Fruit fly (Drosophila melanogaster) whole organism, embryonic: Measurements from ENCODE around the gene CG46308.
A peak's percentile ranks its signal among the peaks of the same experiment; 100 is the strongest.

Experiments
- Awh ChIP-seq: fragments of 200-800 bp; sonication (Bioruptor generic); IDR thresholded peaks from 2 replicates; pipeline ENCODE4, ENCODE4 v1.3.6; 2022; ENCODE audit warnings: missing biosample characterization, missing genetic modification characterization
- CG10267 ChIP-seq: fragments of 200-800 bp; sonication (Bioruptor generic); optimal IDR thresholded peaks from 2 replicates; lab custom pipeline; 2018; ENCODE audit warnings: missing biosample characterization, mild to moderate bottlenecking, missing genetic modification characterization, moderate library complexity
- CG11504 ChIP-seq: fragments of 200-800 bp; sonication (Bioruptor generic); optimal IDR thresholded peaks from 3 replicates; lab custom pipeline; 2019; ENCODE audit warnings: missing biosample characterization, mild to moderate bottlenecking, missing genetic modification characterization, moderate library complexity
- CG12071 ChIP-seq: fragments of 200-800 bp; sonication (Bioruptor generic); optimal IDR thresholded peaks from 3 replicates; lab custom pipeline; 2018; ENCODE audit warnings: missing biosample characterization, mild to moderate bottlenecking, missing genetic modification characterization
- CG12219 ChIP-seq: fragments of 200-800 bp; sonication (Bioruptor generic); optimal IDR thresholded peaks from 3 replicates; lab custom pipeline; 2018; ENCODE audit warnings: missing biosample characterization, mild to moderate bottlenecking, missing genetic modification characterization
- CG12769 ChIP-seq: fragments of 200-800 bp; sonication (Bioruptor generic); optimal IDR thresholded peaks from 2 replicates; lab custom pipeline; 2019; ENCODE audit warnings: missing biosample characterization, mild to moderate bottlenecking, missing genetic modification characterization, moderate library complexity
- CG13123 ChIP-seq: fragments of 200-800 bp; sonication (Bioruptor generic); optimal IDR thresholded peaks from 2 replicates; lab custom pipeline; 2016; ENCODE audit warnings: missing biosample characterization, missing genetic modification characterization
- CG13894 ChIP-seq: fragments of 200-800 bp; sonication (Bioruptor generic); optimal IDR thresholded peaks from 3 replicates; lab custom pipeline; 2018; ENCODE audit warnings: missing biosample characterization, mild to moderate bottlenecking, missing genetic modification characterization, moderate library complexity
- CG14050 ChIP-seq: fragments of 200-800 bp; sonication (Bioruptor generic); IDR thresholded peaks from 3 replicates; pipeline ENCODE4 v1.3.6; 2022; ENCODE audit warnings: missing biosample characterization, missing genetic modification characterization
- CG15073 ChIP-seq: fragments of 200-800 bp; sonication (Bioruptor generic); optimal IDR thresholded peaks from 2 replicates; lab custom pipeline; 2016; ENCODE audit warnings: missing biosample characterization, missing genetic modification characterization
- CG15514 ChIP-seq: fragments of 200-800 bp; sonication (Bioruptor generic); optimal IDR thresholded peaks from 3 replicates; lab custom pipeline; 2017; ENCODE audit warnings: missing biosample characterization, missing genetic modification characterization, mild to moderate bottlenecking, moderate library complexity, missing genetic modification reagents
- CG17328 ChIP-seq: fragments of 200-800 bp; sonication (Bioruptor generic); IDR thresholded peaks from 2 replicates; pipeline ENCODE4 v1.3.6; 2022; ENCODE audit warnings: missing biosample characterization, missing genetic modification characterization
- CG17359 ChIP-seq: fragments of 200-800 bp; sonication (Bioruptor generic); optimal IDR thresholded peaks from 3 replicates; lab custom pipeline; 2018; ENCODE audit warnings: missing biosample characterization, mild to moderate bottlenecking, missing genetic modification characterization, moderate library complexity
- CG18262 ChIP-seq: fragments of 200-800 bp; optimal IDR thresholded peaks from 3 replicates; lab custom pipeline; 2019; ENCODE audit warnings: missing biosample characterization, mild to moderate bottlenecking, missing genetic modification characterization, moderate library complexity
- CG32532 ChIP-seq: fragments of 200-800 bp; sonication (Bioruptor generic); IDR thresholded peaks from 2 replicates; pipeline ENCODE4 v1.3.6; 2022; ENCODE audit warnings: missing biosample characterization, missing genetic modification characterization
- CG3281 ChIP-seq: fragments of 200-800 bp; sonication (Bioruptor generic); optimal IDR thresholded peaks from 3 replicates; lab custom pipeline; 2017; ENCODE audit warnings: missing biosample characterization, mild to moderate bottlenecking, missing genetic modification characterization
- CG6765 ChIP-seq: fragments of 200-800 bp; sonication (Bioruptor generic); optimal IDR thresholded peaks from 3 replicates; lab custom pipeline; 2017; ENCODE audit warnings: missing biosample characterization, mild to moderate bottlenecking, missing genetic modification characterization
- CG7745 ChIP-seq: fragments of 200-800 bp; sonication (Bioruptor generic); optimal IDR thresholded peaks from 2 replicates; lab custom pipeline; 2018; ENCODE audit warnings: missing biosample characterization, mild to moderate bottlenecking, missing genetic modification characterization, moderate library complexity
- CG8765 ChIP-seq: fragments of 200-800 bp; sonication (Bioruptor generic); IDR thresholded peaks from 2 replicates; pipeline ENCODE4 v1.3.6; 2022; ENCODE audit warnings: missing biosample characterization, missing genetic modification characterization
- CG9876 ChIP-seq: fragments of 200-800 bp; sonication (Bioruptor generic); optimal IDR thresholded peaks from 2 replicates; lab custom pipeline; 2016; ENCODE audit warnings: missing biosample characterization, missing genetic modification characterization
- CG9932 ChIP-seq: fragments of 200-800 bp; sonication (Bioruptor generic); IDR thresholded peaks from 2 replicates; pipeline ENCODE4 v1.3.6; 2022; ENCODE audit warnings: missing biosample characterization, missing genetic modification characterization
- CTCF ChIP-seq: fragments of 200-800 bp; sonication (Bioruptor generic); optimal IDR thresholded peaks from 2 replicates; lab custom pipeline; 2017; ENCODE audit warnings: missing biosample characterization, mild to moderate bottlenecking, missing genetic modification characterization, moderate library complexity
- Dad ChIP-seq: fragments of 200-800 bp; sonication (Bioruptor generic); optimal IDR thresholded peaks from 3 replicates; lab custom pipeline; 2016; ENCODE audit warnings: missing biosample characterization, missing genetic modification characterization
- Doc2 ChIP-seq: fragments of 200-800 bp; sonication (Bioruptor generic); IDR thresholded peaks from 2 replicates; pipeline ENCODE4 v1.3.6; 2022; ENCODE audit warnings: missing biosample characterization, missing genetic modification characterization
- Ets65A ChIP-seq: fragments of 200-800 bp; sonication (Bioruptor generic); peaks from one replicate; lab custom pipeline; 2016; ENCODE audit warnings: missing biosample characterization, missing genetic modification characterization
- HLH4C ChIP-seq: fragments of 200-800 bp; sonication (Bioruptor generic); IDR thresholded peaks from 3 replicates; pipeline ENCODE4 v1.3.6; 2022; ENCODE audit warnings: missing biosample characterization, missing genetic modification characterization; ENCODE audit not compliant: partially characterized antibody
- Jarid2 ChIP-seq: fragments of 200-800 bp; sonication (Bioruptor generic); optimal IDR thresholded peaks from 3 replicates; lab custom pipeline; 2017; ENCODE audit warnings: mild to moderate bottlenecking, missing biosample characterization, missing genetic modification reagents, missing genetic modification characterization
- Lim3 ChIP-seq: fragments of 200-800 bp; sonication (Bioruptor generic); IDR thresholded peaks from 2 replicates; pipeline ENCODE4 v1.3.6; 2022; ENCODE audit warnings: missing biosample characterization, missing genetic modification characterization
- Lpt ChIP-seq: fragments of >200 bp; optimal IDR thresholded peaks from 2 replicates; lab custom pipeline; 2018; ENCODE audit warnings: missing biosample characterization, missing genetic modification characterization
- Pdp1 ChIP-seq, 2 experiments: fragments of 200-800 bp; sonication (Bioruptor generic); optimal IDR thresholded peaks; 3 replicates each; lab custom pipeline; 2016; ENCODE audit warnings: missing biosample characterization in 2 of 2, missing genetic modification characterization in 2 of 2, mild to moderate bottlenecking in 1 of 2, moderate library complexity in 1 of 2
- Ptx1 ChIP-seq: fragments of 200-800 bp; sonication (Bioruptor generic); IDR thresholded peaks from 2 replicates; pipeline ENCODE4 v1.3.6; 2022; ENCODE audit warnings: missing biosample characterization, missing genetic modification characterization
- ap ChIP-seq: fragments of 200-800 bp; sonication (Bioruptor generic); IDR thresholded peaks from 2 replicates; pipeline ENCODE4 v1.3.6; 2022; ENCODE audit warnings: missing biosample characterization, missing genetic modification characterization
- cas ChIP-seq: fragments of 200-800 bp; sonication (Bioruptor generic); IDR thresholded peaks from 2 replicates; pipeline ENCODE4 v1.3.6; 2022; ENCODE audit warnings: missing biosample characterization, missing genetic modification characterization
- disco-r ChIP-seq: fragments of 200-800 bp; sonication (Bioruptor generic); optimal IDR thresholded peaks from 2 replicates; lab custom pipeline; 2016; ENCODE audit warnings: missing biosample characterization, missing genetic modification characterization
- fd96Cb ChIP-seq: fragments of 200-800 bp; sonication (Bioruptor generic); optimal IDR thresholded peaks from 2 replicates; lab custom pipeline; 2018; ENCODE audit warnings: missing biosample characterization, mild to moderate bottlenecking, missing genetic modification characterization, moderate library complexity
- ftz-f1 ChIP-seq: fragments of 200-800 bp; sonication (Bioruptor generic); optimal IDR thresholded peaks from 2 replicates; lab custom pipeline; 2016; ENCODE audit warnings: missing biosample characterization, missing genetic modification characterization
- inv ChIP-seq: fragments of 200-800 bp; sonication (Bioruptor generic); IDR thresholded peaks from 2 replicates; pipeline ENCODE4 v1.3.6; 2022; ENCODE audit warnings: missing biosample characterization, missing genetic modification characterization; ENCODE audit not compliant: partially characterized antibody
- jumu ChIP-seq: fragments of 200-800 bp; sonication (Bioruptor generic); optimal IDR thresholded peaks from 3 replicates; lab custom pipeline; 2016; ENCODE audit warnings: missing biosample characterization, missing genetic modification characterization
- lola ChIP-seq, 3 experiments: fragments of >200 bp in 2 of 3; fragments of 200-800 bp in 1 of 3; sonication (Bioruptor generic) in 1 of 3; optimal IDR thresholded peaks; 2 replicates each; lab custom pipeline; 2017 to 2019; ENCODE audit warnings: missing biosample characterization in 3 of 3, missing genetic modification characterization in 3 of 3, mild to moderate bottlenecking in 1 of 3, moderate library complexity in 1 of 3
- mirr ChIP-seq: fragments of 200-800 bp; sonication (Bioruptor generic); optimal IDR thresholded peaks from 3 replicates; lab custom pipeline; 2018; ENCODE audit warnings: missing biosample characterization, mild to moderate bottlenecking, missing genetic modification characterization
- ranshi ChIP-seq: fragments of 200-800 bp; sonication (Bioruptor generic); IDR thresholded peaks from 2 replicates; pipeline ENCODE4 v1.3.6; 2022; ENCODE audit warnings: missing biosample characterization, missing genetic modification characterization
- run ChIP-seq: fragments of 200-800 bp; sonication (Bioruptor generic); optimal IDR thresholded peaks from 3 replicates; lab custom pipeline; 2018; ENCODE audit warnings: missing biosample characterization, mild to moderate bottlenecking, missing genetic modification characterization
- sc ChIP-seq, 3 experiments: fragments of >200 bp in 2 of 3; fragments of 200-800 bp in 1 of 3; sonication (Bioruptor generic) in 1 of 3; optimal IDR thresholded peaks; 2 replicates in 2 of 3; 3 replicates in 1 of 3; lab custom pipeline; 2017; ENCODE audit warnings: mild to moderate bottlenecking in 1 of 3, missing biosample characterization in 1 of 3, missing genetic modification characterization in 1 of 3, missing genetic modification reagents in 1 of 3
- ssp ChIP-seq: fragments of 200-800 bp; sonication (Bioruptor generic); IDR thresholded peaks from 2 replicates; pipeline ENCODE4 v1.3.6; 2022; ENCODE audit warnings: missing biosample characterization, missing genetic modification characterization
- stc ChIP-seq: fragments of 200-800 bp; sonication (Bioruptor generic); IDR thresholded peaks from 2 replicates; pipeline ENCODE4 v1.3.6; 2022; ENCODE audit warnings: missing biosample characterization, missing genetic modification characterization
- trh ChIP-seq: fragments of 200-800 bp; sonication (Bioruptor generic); optimal IDR thresholded peaks from 2 replicates; lab custom pipeline; 2016; ENCODE audit warnings: missing biosample characterization, missing genetic modification characterization
- wek ChIP-seq: fragments of 200-800 bp; sonication (Bioruptor generic); optimal IDR thresholded peaks from 3 replicates; lab custom pipeline; 2018; ENCODE audit warnings: missing biosample characterization, mild to moderate bottlenecking, missing genetic modification characterization, moderate library complexity
- z ChIP-seq: fragments of 200-800 bp; sonication (Bioruptor generic); IDR thresholded peaks from 3 replicates; pipeline ENCODE4 v1.3.6; 2022; ENCODE audit warnings: missing biosample characterization, missing genetic modification characterization

The CG46308 gene

dm6 chr2L:13547738-13548726 is 86.5 kb downstream of the CG46308 start (continued):
- TF ChIP-seq CG13894: peak; percentile 59
- no peak for TF ChIP-seq Awh (GFP tag; lab: Robert Waterston, UW)
- peak; percentile 15 for TF ChIP-seq CG10267
- TF ChIP-seq Ptx1: peak; percentile 28
- TF ChIP-seq fd96Cb (tag; lab: Kevin White, UChicago): peak; percentile 34
- TF ChIP-seq ftz-f1 (GFP tag; lab: Kevin White, UChicago): no peak
- TF ChIP-seq CG3281 (GFP tag; lab: Kevin White, UChicago): peak; percentile 51
- TF ChIP-seq CG12071 (GFP tag; lab: Kevin White, UChicago): no peak
- peak; percentile 37 for TF ChIP-seq jumu (GFP tag; lab: Kevin White, UChicago)
- TF ChIP-seq ap: no peak
- TF ChIP-seq Jarid2 (GFP tag; lab: Kevin White, UChicago): no peak
- peak; percentile 5 for TF ChIP-seq Dad
- TF ChIP-seq CG15073 (GFP tag; lab: Kevin White, UChicago): no peak
- TF ChIP-seq HLH4C (GFP tag; lab: Robert Waterston, UW): no peak
- no peak for TF ChIP-seq stc (GFP tag; lab: Robert Waterston, UW)
- TF ChIP-seq CG6765 (GFP tag; lab: Kevin White, UChicago): peak; percentile 21
- TF ChIP-seq run (tag; lab: Kevin White, UChicago): no peak
- no peak for TF ChIP-seq CG17359 (tag; lab: Kevin White, UChicago)
- TF ChIP-seq CG7745 (tag; lab: Kevin White, UChicago): no peak
- 0 out of 2 replicates have a peak, but pooled peaks have one; percentile 38 for TF ChIP-seq ranshi
- TF ChIP-seq wek (GFP tag; lab: Kevin White, UChicago): no peak
- TF ChIP-seq CG18262 (tag; lab: Kevin White, UChicago): peak; percentile 69
- TF ChIP-seq Lpt (GFP tag; lab: Kevin White, UChicago): no peak
- TF ChIP-seq Doc2 (GFP tag; lab: Robert Waterston, UW): no peak
- no peak for TF ChIP-seq mirr (GFP tag; lab: Kevin White, UChicago)
- TF ChIP-seq CTCF (GFP tag; lab: Kevin White, UChicago): no peak
- no peak for TF ChIP-seq cas (GFP tag; lab: Robert Waterston, UW)
- no peak; the same call in 1 of the 2 replicates for TF ChIP-seq inv (GFP tag; lab: Robert Waterston, UW)
- TF ChIP-seq CG17328 (GFP tag; lab: Robert Waterston, UW): no peak
- TF ChIP-seq ssp (GFP tag; lab: Robert Waterston, UW): no peak
- no peak for TF ChIP-seq CG12219
- no peak for TF ChIP-seq CG13123 (GFP tag; lab: Kevin White, UChicago)
- 0 out of 2 replicates have a peak, but pooled peaks have one; percentile 39 for TF ChIP-seq CG32532
- peak; percentile 4 for TF ChIP-seq CG15514 (GFP tag; lab: Kevin White, UChicago)
- TF ChIP-seq lola (GFP tag; optimal IDR thresholded peaks at IDR 0.05; lab: Kevin White, UChicago): peak in 1 of 3 experiments; percentile 66
- TF ChIP-seq Ets65A: peak; percentile 79
- no peak for TF ChIP-seq disco-r (GFP tag; lab: Kevin White, UChicago)
- TF ChIP-seq CG8765 (GFP tag; lab: Robert Waterston, UW): no peak
- TF ChIP-seq CG9876 (GFP tag; lab: Kevin White, UChicago): peak; percentile 35
- no peak for TF ChIP-seq CG14050 (GFP tag; lab: Robert Waterston, UW)
- peak; percentile 66 to 95 for TF ChIP-seq Pdp1 (GFP tag; optimal IDR thresholded peaks at IDR 0.05; lab: Kevin White, UChicago)
- peak; percentile 60 for TF ChIP-seq CG11504 (tag; lab: Kevin White, UChicago)
- peak; percentile 52 for TF ChIP-seq CG12769 (tag; lab: Kevin White, UChicago)
- no peak for TF ChIP-seq Lim3 (GFP tag; lab: Robert Waterston, UW)
- peak; percentile 53 for TF ChIP-seq CG9932 (GFP tag; lab: Robert Waterston, UW)
- no peak for TF ChIP-seq trh (GFP tag; lab: Kevin White, UChicago)
- no peak for TF ChIP-seq z (GFP tag; lab: Robert Waterston, UW)
- TF ChIP-seq sc (optimal IDR thresholded peaks at IDR 0.05; lab: Kevin White, UChicago): no peak
- TF ChIP-seq sc (GFP tag; optimal IDR thresholded peaks at IDR 0.05; lab: Kevin White, UChicago): no peak
